Worm (Caenorhabditis elegans) whole organism, L2 larva: ENCODE data around the gene F36D3.1.

Source experiments
- C34F6.9 ChIP-seq: fragments of 150-350 bp; optimal IDR thresholded peaks from 2 replicates; lab custom pipeline; 2014; ENCODE audit warnings: missing biosample characterization, missing genetic modification characterization
- F13H6.1 ChIP-seq: sonication (generic microtip); optimal IDR thresholded peaks from 2 replicates; lab custom pipeline; 2016; ENCODE audit warnings: missing genetic modification characterization, missing compliant biosample characterization
- R02D3.7 ChIP-seq: fragments of 150-350 bp; optimal IDR thresholded peaks from 2 replicates; lab custom pipeline; 2014; ENCODE audit warnings: missing biosample characterization, missing genetic modification characterization
- ZK546.5 ChIP-seq: sonication (generic microtip); optimal IDR thresholded peaks from 2 replicates; lab custom pipeline; 2017; ENCODE audit warnings: missing biosample characterization, missing genetic modification characterization
- alr-1 ChIP-seq: fragments of 150-350 bp; optimal IDR thresholded peaks from 2 replicates; lab custom pipeline; 2014; ENCODE audit warnings: missing biosample characterization, missing genetic modification characterization
- aly-2 ChIP-seq: fragments of 150-350 bp; optimal IDR thresholded peaks from 2 replicates; lab custom pipeline; 2014; ENCODE audit warnings: missing biosample characterization, missing genetic modification characterization
- ama-1 ChIP-seq: fragments of 150-350 bp; optimal IDR thresholded peaks from 2 replicates; lab custom pipeline; 2018; ENCODE audit warnings: inconsistent platforms
- blmp-1 ChIP-seq: sonication (generic microtip); optimal IDR thresholded peaks from 2 replicates; lab custom pipeline; 2017; ENCODE audit warnings: missing genetic modification characterization, mild to moderate bottlenecking, missing compliant biosample characterization, antibody characterized with exemption, moderate library complexity; ENCODE audit not compliant: insufficient read depth
- ceh-82 ChIP-seq: fragments of 150-350 bp; optimal IDR thresholded peaks from 2 replicates; lab custom pipeline; 2014; ENCODE audit warnings: missing biosample characterization, missing genetic modification characterization
- dmd-4 ChIP-seq: sonication (generic microtip); optimal IDR thresholded peaks from 2 replicates; lab custom pipeline; 2017; ENCODE audit warnings: missing biosample characterization, missing genetic modification characterization
- egl-27 ChIP-seq: sonication (generic microtip); optimal IDR thresholded peaks from 3 replicates; lab custom pipeline; 2017; ENCODE audit warnings: missing biosample characterization, missing genetic modification reagents, missing genetic modification characterization
- elt-1 ChIP-seq: fragments of 150-350 bp; optimal IDR thresholded peaks from 2 replicates; lab custom pipeline; 2014; ENCODE audit warnings: missing biosample characterization, missing genetic modification characterization
- elt-3 ChIP-seq: sonication (generic microtip); optimal IDR thresholded peaks from 2 replicates; lab custom pipeline; 2017; ENCODE audit warnings: missing biosample characterization, missing genetic modification characterization
- gmeb-1 ChIP-seq: fragments of 150-350 bp; optimal IDR thresholded peaks from 2 replicates; lab custom pipeline; 2014; ENCODE audit warnings: missing biosample characterization, missing genetic modification characterization
- lin-13 ChIP-seq: fragments of 150-350 bp; optimal IDR thresholded peaks from 2 replicates; lab custom pipeline; 2014; ENCODE audit warnings: missing biosample characterization, missing genetic modification reagents, missing genetic modification characterization
- lsy-2 ChIP-seq, 2 experiments: fragments of 150-350 bp in 1 of 2; sonication (generic microtip) in 1 of 2; optimal IDR thresholded peaks; 2 replicates each; lab custom pipeline; 2014 to 2017; ENCODE audit warnings: missing biosample characterization in 2 of 2, missing genetic modification characterization in 2 of 2
- mbf-1 ChIP-seq: sonication (generic microtip); optimal IDR thresholded peaks from 2 replicates; lab custom pipeline; 2017; ENCODE audit warnings: missing biosample characterization, missing genetic modification characterization
- mdl-1 ChIP-seq, 2 experiments: fragments of 150-350 bp in 1 of 2; sonication (generic microtip) in 1 of 2; optimal IDR thresholded peaks; 2 replicates each; lab custom pipeline; 2017; ENCODE audit warnings: missing biosample characterization in 2 of 2, missing genetic modification characterization in 2 of 2
- nhr-12 ChIP-seq: fragments of 150-350 bp; optimal IDR thresholded peaks from 2 replicates; lab custom pipeline; 2014; ENCODE audit warnings: missing biosample characterization, missing genetic modification characterization
- nhr-129 ChIP-seq: fragments of 150-350 bp; optimal IDR thresholded peaks from 2 replicates; lab custom pipeline; 2014; ENCODE audit warnings: missing biosample characterization, missing genetic modification characterization
- nhr-23 ChIP-seq: fragments of 150-350 bp; optimal IDR thresholded peaks from 2 replicates; lab custom pipeline; 2014; ENCODE audit warnings: missing biosample characterization, missing genetic modification reagents, missing genetic modification characterization
- nhr-237 ChIP-seq: fragments of 150-350 bp; optimal IDR thresholded peaks from 2 replicates; lab custom pipeline; 2014; ENCODE audit warnings: missing biosample characterization, missing genetic modification characterization
- nhr-25 ChIP-seq: fragments of 150-350 bp; sonication (generic microtip); optimal IDR thresholded peaks from 3 replicates; lab custom pipeline; 2014; ENCODE audit warnings: missing biosample characterization, missing genetic modification characterization
- nhr-6 ChIP-seq: fragments of 150-350 bp; optimal IDR thresholded peaks from 2 replicates; lab custom pipeline; 2014; ENCODE audit warnings: missing biosample characterization, missing genetic modification characterization
- sem-4 ChIP-seq: fragments of 150-350 bp; optimal IDR thresholded peaks from 2 replicates; lab custom pipeline; 2014; ENCODE audit warnings: missing biosample characterization, missing genetic modification reagents, missing genetic modification characterization
- skn-1 ChIP-seq: sonication (generic microtip); optimal IDR thresholded peaks from 2 replicates; lab custom pipeline; 2017; ENCODE audit warnings: missing biosample characterization, missing genetic modification characterization
- sma-3 ChIP-seq: sonication (generic microtip); optimal IDR thresholded peaks from 2 replicates; lab custom pipeline; 2016; ENCODE audit warnings: missing genetic modification reagents, missing genetic modification characterization, missing compliant biosample characterization
- snpc-4 ChIP-seq: fragments of 150-350 bp; optimal IDR thresholded peaks from 2 replicates; lab custom pipeline; 2014; ENCODE audit warnings: missing biosample characterization, missing genetic modification characterization
- unc-55 ChIP-seq: fragments of 150-350 bp; sonication (generic microtip); optimal IDR thresholded peaks from 3 replicates; lab custom pipeline; 2014; ENCODE audit warnings: missing biosample characterization, missing genetic modification reagents, missing genetic modification characterization
- unc-62 ChIP-seq: fragments of 150-350 bp; optimal IDR thresholded peaks from 2 replicates; lab custom pipeline; 2014; ENCODE audit warnings: missing biosample characterization, missing genetic modification reagents, missing genetic modification characterization
- zag-1 ChIP-seq: fragments of 150-350 bp; optimal IDR thresholded peaks from 2 replicates; lab custom pipeline; 2014; ENCODE audit warnings: missing biosample characterization, missing genetic modification characterization
- ztf-1 ChIP-seq: fragments of 200-800 bp; sonication (Bioruptor generic); conservative IDR thresholded peaks from 2 replicates; pipeline ENCODE4 v1.3.6; 2022; ENCODE audit warnings: missing genetic modification characterization, missing compliant biosample characterization
- ztf-11 ChIP-seq: sonication (generic microtip); optimal IDR thresholded peaks from 2 replicates; lab custom pipeline; 2017; ENCODE audit warnings: missing biosample characterization, missing genetic modification characterization

Gene F36D3.1

ce11 chrV:16526858-16527257 lies 27.7 kb downstream of the F36D3.1 start, which contains the start of gene F36D3.8:
Gene F36D3.8, plus strand, starts transcription at chrV:16527158.
- TF ChIP-seq C34F6.9 (no peak), skn-1 (tag; lab: Kevin White, UChicago) (no peak), egl-27 (no peak), nhr-23 (tag; lab: Kevin White, UChicago) (no peak), blmp-1 (no peak)

- TF ChIP-seq elt-3 (tag; lab: Kevin White, UChicago) (no peak), alr-1 (tag; lab: Kevin White, UChicago) (no peak), nhr-12 (tag; lab: Kevin White, UChicago) (no peak), R02D3.7 (no peak), blmp-1 (no peak), unc-62 (GFP tag; lab: Kevin White, UChicago) (no peak), mbf-1 (tag; lab: Kevin White, UChicago) (no peak), mdl-1 (tag; optimal IDR thresholded peaks at IDR 0.05; lab: Kevin White, UChicago) (no peak), lsy-2 (tag; optimal IDR thresholded peaks at IDR 0.05; lab: Kevin White, UChicago) (no peak), snpc-4 (tag; lab: Kevin White, UChicago) (no peak), zag-1 (tag; lab: Kevin White, UChicago) (no peak), ztf-1 (no peak), nhr-25 (no peak), nhr-129 (tag; lab: Kevin White, UChicago) (no peak), F13H6.1 (tag; lab: Kevin White, UChicago) (no peak), ceh-82 (no peak), lin-13 (GFP tag; lab: Kevin White, UChicago) (no peak)
Measured at ce11 chrV:16527796-16528195, 28.6 kb downstream of the F36D3.1 start, which contains the start of gene F36D3.16. Gene F36D3.16, plus strand, starts transcription at chrV:16528096.

DNA sequence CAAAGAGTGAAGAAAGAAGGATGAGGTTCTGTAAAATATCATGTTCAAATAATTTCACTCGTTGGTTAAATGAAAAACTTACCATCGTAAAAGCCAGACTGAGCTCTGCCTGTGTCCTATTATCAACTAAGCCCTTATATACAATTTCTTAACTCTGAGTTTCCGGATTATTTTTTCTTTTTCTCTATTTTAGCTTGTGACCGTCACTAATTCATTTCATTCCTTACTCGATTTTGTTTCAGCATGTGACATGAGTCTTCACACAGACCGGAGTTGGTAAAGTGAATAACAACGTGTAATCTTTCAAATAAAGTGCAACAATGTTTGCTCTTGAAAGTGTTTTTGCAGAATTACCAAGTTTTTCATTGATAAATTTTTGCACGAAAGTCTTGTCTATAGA lies 34.8 kb downstream of the F36D3.1 start, which contains the start of gene cpr-2:
Gene cpr-2, minus strand, starts transcription at position 101 of the 400 bp plus-strand sequence.
- TF ChIP-seq unc-55 (no peak), C34F6.9 (no peak), elt-3 (tag; lab: Kevin White, UChicago) (no peak), lsy-2 (tag; optimal IDR thresholded peaks at IDR 0.05; lab: Kevin White, UChicago) (no peak), R02D3.7 (no peak)
- TF ChIP-seq, all 48 proteins: peak for 0

ce11 chrV:16535172-16535571 lies 36.0 kb downstream of the F36D3.1 start, which contains the start of gene Y32B12B.8:
Gene Y32B12B.8, plus strand, starts transcription at chrV:16535472.
- no peak for TF ChIP-seq nhr-25
- TF ChIP-seq sem-4 (tag; lab: Kevin White, UChicago) = no peak
- no peak for TF ChIP-seq nhr-6

DNA sequence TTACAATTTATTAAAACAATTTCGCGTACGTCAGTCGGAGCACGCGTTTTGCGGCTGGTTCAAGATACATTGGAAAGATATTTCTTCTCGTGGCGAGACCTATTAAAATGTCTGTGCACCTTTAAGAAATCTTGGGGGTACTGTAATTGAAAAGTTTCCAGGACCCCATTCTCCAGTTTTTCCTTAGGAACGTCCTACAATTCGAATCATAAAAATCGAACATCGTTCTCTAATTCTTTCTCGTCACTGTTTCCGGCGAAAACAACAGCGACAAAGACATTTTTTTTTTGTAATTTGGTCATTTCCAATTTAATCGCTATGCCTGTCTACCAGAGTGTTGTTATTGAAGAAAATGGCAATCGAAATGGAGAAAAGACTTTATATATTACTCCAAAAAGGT lies 37.5 kb downstream of the F36D3.1 start, which contains the start of gene Y32B12B.1:
Gene Y32B12B.1, plus strand, starts transcription at position 301 of the 400 bp plus-strand sequence.
- TF ChIP-seq nhr-25 = no peak
- no peak for TF ChIP-seq unc-62 (GFP tag; lab: Kevin White, UChicago)
- no peak for TF ChIP-seq ceh-82
- no peak for TF ChIP-seq F13H6.1 (tag; lab: Kevin White, UChicago)
- TF ChIP-seq dmd-4 (tag; lab: Kevin White, UChicago) = no peak
- no peak for TF ChIP-seq ztf-11 (tag; lab: Kevin White, UChicago)

DNA sequence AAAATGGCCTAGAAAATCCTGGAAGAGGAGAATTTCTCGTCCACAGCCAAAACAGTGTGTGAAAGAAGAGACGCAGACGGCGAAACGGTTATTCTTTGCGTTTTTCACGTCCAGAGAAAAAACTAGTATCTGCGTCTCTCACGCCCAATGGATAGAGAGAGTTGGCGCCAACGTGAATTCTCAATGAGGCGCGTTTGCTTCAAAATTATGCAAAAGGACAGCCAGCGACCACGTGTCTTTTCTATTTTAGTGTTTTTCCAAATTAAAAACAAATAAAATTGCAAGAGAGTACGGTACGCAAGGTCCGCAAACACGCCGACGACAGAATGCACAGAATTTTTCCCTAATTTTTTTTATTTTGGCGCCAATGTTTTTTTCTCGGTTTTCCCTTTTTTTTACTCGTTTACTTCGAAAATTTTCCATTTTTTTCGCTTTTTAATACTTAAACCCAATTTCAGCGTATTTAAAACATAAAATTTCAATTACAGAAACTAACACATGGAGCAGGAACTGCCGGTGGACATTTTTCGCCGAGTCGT lies 38.8 kb downstream of the F36D3.1 start, which contains the start of gene Y32B12B.2:
Gene Y32B12B.2, plus strand, starts transcription at position 489 of the 539 bp plus-strand sequence.
- peak in 1 of 2 experiments; percentile 36 for TF ChIP-seq mdl-1 (tag; optimal IDR thresholded peaks at IDR 0.05; lab: Kevin White, UChicago)
- peak; percentile 80 for TF ChIP-seq unc-55
- no peak for TF ChIP-seq nhr-6
- TF ChIP-seq lsy-2 (tag; optimal IDR thresholded peaks at IDR 0.05; lab: Kevin White, UChicago) = peak; percentile 90 to 97
- peak; percentile 72 for TF ChIP-seq gmeb-1
- peak; percentile 12 for TF ChIP-seq sma-3 (GFP tag; lab: Kevin White, UChicago)
- TF ChIP-seq skn-1 (tag; lab: Kevin White, UChicago) = no peak
- TF ChIP-seq C34F6.9 = peak; percentile 44
- TF ChIP-seq nhr-129 (tag; lab: Kevin White, UChicago) = peak; percentile 3

DNA sequence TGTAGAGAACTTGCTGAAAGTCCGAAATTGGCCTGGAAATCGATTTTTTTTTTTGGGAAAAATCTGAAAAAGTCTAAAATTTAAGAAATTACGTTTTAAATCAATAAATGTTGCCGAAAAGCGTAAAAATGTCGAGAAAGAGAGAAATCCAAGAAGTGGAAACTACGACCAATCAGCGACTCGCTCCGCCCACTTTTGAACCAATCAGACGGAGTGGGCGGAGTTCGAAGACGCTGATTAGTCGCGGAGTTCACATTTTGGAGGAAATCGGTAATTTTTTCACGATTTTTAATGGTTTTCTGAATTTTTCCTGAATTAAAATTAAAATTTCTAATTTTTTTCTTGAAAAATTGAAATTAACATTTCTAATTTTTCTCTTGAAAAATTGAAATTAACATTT lies 40.5 kb downstream of the F36D3.1 start:
- TF ChIP-seq snpc-4 (tag; lab: Kevin White, UChicago) (no peak), lsy-2 (tag; optimal IDR thresholded peaks at IDR 0.05; lab: Kevin White, UChicago) (no peak), ama-1 (lab: Kevin White, UChicago) (no peak), zag-1 (tag; lab: Kevin White, UChicago) (no peak), gmeb-1 (no peak), nhr-23 (tag; lab: Kevin White, UChicago) (no peak), nhr-129 (tag; lab: Kevin White, UChicago) (no peak), ztf-1 (no peak), aly-2 (no peak), mbf-1 (tag; lab: Kevin White, UChicago) (no peak), ZK546.5 (no peak), nhr-25 (no peak), R02D3.7 (no peak), elt-1 (no peak), nhr-237 (tag; lab: Kevin White, UChicago) (no peak), unc-62 (GFP tag; lab: Kevin White, UChicago) (no peak)
